Worm (Caenorhabditis elegans): ENCODE data around the gene srlf-32.
A peak's percentile ranks its signal among the peaks of the same experiment; 100 is the strongest.

srlf-32 gene

ce11 chrIV:11885313-11885712 is 40.5 kb upstream of the srlf-32 start, which contains the start of gene let-653:
Gene let-653, plus strand, starts transcription at chrIV:11885613.
- no peak for TF ChIP-seq nhr-27 (tag; optimal IDR thresholded peaks at IDR 0.05)
- no peak for TF ChIP-seq hmg-20 (GFP tag; IDR thresholded peaks at IDR 0.05)
- no peak for TF ChIP-seq sdz-38 (tag; optimal IDR thresholded peaks at IDR 0.05)

- TF ChIP-seq hlh-12 (tag; optimal IDR thresholded peaks at IDR 0.05): no peak
- no peak for TF ChIP-seq ZK185.1 (tag; optimal IDR thresholded peaks at IDR 0.05; ENCODE audit: poor library complexity, severe bottlenecking)
- TF ChIP-seq nfya-2 (GFP tag; IDR thresholded peaks at IDR 0.05): no peak
- TF ChIP-seq madf-3 (GFP tag; IDR thresholded peaks at IDR 0.05): no peak
- TF ChIP-seq ceh-58 (GFP tag; IDR thresholded peaks at IDR 0.05): no peak
- TF ChIP-seq snpc-3.4 (tag; optimal IDR thresholded peaks at IDR 0.05): no peak
- TF ChIP-seq F57C9.4 (tag; optimal IDR thresholded peaks at IDR 0.05): no peak
- TF ChIP-seq nfyb-1 (GFP tag; IDR thresholded peaks at IDR 0.05): no peak
- no peak for TF ChIP-seq sdz-38 (tag; optimal IDR thresholded peaks at IDR 0.05)
- TF ChIP-seq F23B12.7 (tag; optimal IDR thresholded peaks at IDR 0.05; ENCODE audit: insufficient read depth): no peak
- no peak for TF ChIP-seq tlf-1 (GFP tag; optimal IDR thresholded peaks at IDR 0.05)
These were observed 33.3 kb upstream of the srlf-32 start for ce11 chrIV:11892545-11892944.

ce11 chrIV:11893336-11893735 is 32.5 kb upstream of the srlf-32 start:
- TF ChIP-seq F23B12.7 (tag; optimal IDR thresholded peaks at IDR 0.05; ENCODE audit: insufficient read depth) (no peak), ama-1 (optimal IDR thresholded peaks at IDR 0.05) (no peak), ama-1 (GFP tag; optimal IDR thresholded peaks at IDR 0.05) (no peak), T26A5.8 (tag; optimal IDR thresholded peaks at IDR 0.05) (no peak), B0261.1 (tag; optimal IDR thresholded peaks at IDR 0.05) (no peak), madf-3 (GFP tag; IDR thresholded peaks at IDR 0.05) (no peak), ceh-100 (GFP tag; IDR thresholded peaks at IDR 0.05) (no peak), madf-8 (GFP tag; conservative IDR thresholded peaks at IDR 0.05) (no peak), xnd-1 (tag; optimal IDR thresholded peaks at IDR 0.05) (no peak), hrde-1 (tag; optimal IDR thresholded peaks at IDR 0.05; ENCODE audit: borderline replicate concordance) (no peak), unc-62 (GFP tag; optimal IDR thresholded peaks at IDR 0.05) (no peak), Y79H2A.3 (GFP tag; conservative IDR thresholded peaks at IDR 0.05) (no peak), B0035.1 (tag; optimal IDR thresholded peaks at IDR 0.05) (no peak), Y67H2A.10 (GFP tag; conservative IDR thresholded peaks at IDR 0.05) (no peak), nfya-2 (GFP tag; IDR thresholded peaks at IDR 0.05) (no peak)

- peak; percentile 38 for TF ChIP-seq nhr-80 (tag; optimal IDR thresholded peaks at IDR 0.05)
- no peak for TF ChIP-seq dox-1 (GFP tag; IDR thresholded peaks at IDR 0.05)
These were observed 28.1 kb upstream of the srlf-32 start for ce11 chrIV:11897710-11898109.

ce11 chrIV:11899358-11899757 is 26.5 kb upstream of the srlf-32 start, which contains the start of gene nhr-43:
Gene nhr-43, plus strand, starts transcription at chrIV:11899590.
- peak; percentile 6 for TF ChIP-seq ztf-26 (tag; optimal IDR thresholded peaks at IDR 0.05)
- TF ChIP-seq Y53G8AR.9 (GFP tag; conservative IDR thresholded peaks at IDR 0.05): no peak
- peak; percentile 29 for TF ChIP-seq atf-7 (tag; optimal IDR thresholded peaks at IDR 0.05)
- peak; percentile 44 for TF ChIP-seq somi-1 (GFP tag; optimal IDR thresholded peaks at IDR 0.05)

- TF ChIP-seq zfh-2 (GFP tag; conservative IDR thresholded peaks at IDR 0.05) (no peak), nhr-80 (tag; optimal IDR thresholded peaks at IDR 0.05) (no peak), dpff-1 (tag; optimal IDR thresholded peaks at IDR 0.05) (no peak), nhr-27 (tag; optimal IDR thresholded peaks at IDR 0.05) (no peak), efl-1 (GFP tag; optimal IDR thresholded peaks at IDR 0.05) (no peak), Y53F4B.3 (GFP tag; IDR thresholded peaks at IDR 0.05) (no peak), him-1 (tag; optimal IDR thresholded peaks at IDR 0.05) (no peak), F57C9.4 (tag; optimal IDR thresholded peaks at IDR 0.05) (no peak), F10E7.11 (tag; optimal IDR thresholded peaks at IDR 0.05) (no peak), T26A5.8 (tag; optimal IDR thresholded peaks at IDR 0.05) (no peak), somi-1 (GFP tag; optimal IDR thresholded peaks at IDR 0.05) (no peak), rcor-1 (GFP tag; IDR thresholded peaks at IDR 0.05) (no peak), F23B12.7 (tag; optimal IDR thresholded peaks at IDR 0.05; ENCODE audit: insufficient read depth) (no peak)
These were observed 25.4 kb upstream of the srlf-32 start for ce11 chrIV:11900399-11900798.

Measured in whole organism, young adult.